Fruit fly (Drosophila melanogaster) whole organism, embryonic: ENCODE measurements around the gene Cnot4.

Experiments used
- Antp ChIP-seq: fragments of 200-800 bp; sonication (Bioruptor generic); optimal IDR thresholded peaks from 3 replicates; lab custom pipeline; 2016; ENCODE audit warnings: missing biosample characterization, missing genetic modification characterization
- Awh ChIP-seq: fragments of 200-800 bp; sonication (Bioruptor generic); IDR thresholded peaks from 2 replicates; pipeline ENCODE4, ENCODE4 v1.3.6; 2022; ENCODE audit warnings: missing biosample characterization, missing genetic modification characterization
- CG1024 ChIP-seq: fragments of 200-800 bp; sonication (Bioruptor generic); IDR thresholded peaks from 2 replicates; pipeline ENCODE4 v1.3.6; 2022; ENCODE audit warnings: missing biosample characterization, missing genetic modification characterization
- CG1602 ChIP-seq: fragments of 200-800 bp; sonication (Bioruptor generic); optimal IDR thresholded peaks from 3 replicates; lab custom pipeline; 2016; ENCODE audit warnings: missing biosample characterization, missing genetic modification characterization
- CG1647 ChIP-seq: fragments of 200-800 bp; sonication (Bioruptor generic); optimal IDR thresholded peaks from 3 replicates; lab custom pipeline; 2016; ENCODE audit warnings: missing biosample characterization, missing genetic modification characterization
- CG2712 ChIP-seq: fragments of 200-800 bp; optimal IDR thresholded peaks from 3 replicates; lab custom pipeline; 2019; ENCODE audit warnings: missing biosample characterization, mild to moderate bottlenecking, missing genetic modification characterization, moderate library complexity
- CG30403 ChIP-seq: fragments of 200-800 bp; sonication (Bioruptor generic); optimal IDR thresholded peaks from 3 replicates; lab custom pipeline; 2016; ENCODE audit warnings: missing biosample characterization, missing genetic modification characterization
- CG30431 ChIP-seq: fragments of 200-800 bp; sonication (Bioruptor generic); optimal IDR thresholded peaks from 2 replicates; lab custom pipeline; 2017; ENCODE audit warnings: missing biosample characterization, missing genetic modification characterization
- CG33557 ChIP-seq: fragments of 200-800 bp; sonication (Bioruptor generic); optimal IDR thresholded peaks from 2 replicates; lab custom pipeline; 2019; ENCODE audit warnings: missing biosample characterization, mild to moderate bottlenecking, missing genetic modification characterization, moderate library complexity
- CG3838 ChIP-seq: fragments of 200-800 bp; sonication (Bioruptor generic); optimal IDR thresholded peaks from 3 replicates; lab custom pipeline; 2016; ENCODE audit warnings: missing biosample characterization, missing genetic modification characterization
- CG3995 ChIP-seq: fragments of 200-800 bp; sonication (Bioruptor generic); optimal IDR thresholded peaks from 3 replicates; lab custom pipeline; 2016; ENCODE audit warnings: missing biosample characterization, missing genetic modification characterization
- CG4328 ChIP-seq: fragments of 200-800 bp; sonication (Bioruptor generic); optimal IDR thresholded peaks from 3 replicates; lab custom pipeline; 2017; ENCODE audit warnings: missing biosample characterization, missing genetic modification reagents, missing genetic modification characterization
- CG6272 ChIP-seq: fragments of 200-800 bp; sonication (Bioruptor generic); IDR thresholded peaks from 2 replicates; pipeline ENCODE4 v1.3.6; 2022; ENCODE audit warnings: missing biosample characterization, missing genetic modification characterization
- CG8281 ChIP-seq: fragments of 200-800 bp; sonication (Bioruptor generic); optimal IDR thresholded peaks from 2 replicates; lab custom pipeline; 2018; ENCODE audit warnings: missing biosample characterization, mild to moderate bottlenecking, missing genetic modification characterization, moderate library complexity
- CG8290 ChIP-seq, 3 experiments: fragments of 200-800 bp; sonication (Bioruptor generic); optimal IDR thresholded peaks; 2 replicates each; lab custom pipeline; 2016 to 2019; ENCODE audit warnings: missing biosample characterization in 3 of 3, missing genetic modification characterization in 3 of 3, mild to moderate bottlenecking in 2 of 3, moderate library complexity in 1 of 3
- CG8944 ChIP-seq: fragments of 200-800 bp; sonication (Bioruptor generic); optimal IDR thresholded peaks from 3 replicates; lab custom pipeline; 2016; ENCODE audit warnings: missing biosample characterization, missing genetic modification characterization
- D ChIP-seq, 2 experiments: fragments of 200-800 bp in 1 of 2; fragments of >200 bp in 1 of 2; sonication (Bioruptor generic) in 1 of 2; optimal IDR thresholded peaks; 2 replicates in 1 of 2; 3 replicates in 1 of 2; lab custom pipeline; 2017; ENCODE audit warnings: mild to moderate bottlenecking in 1 of 2, missing biosample characterization in 1 of 2, missing genetic modification characterization in 1 of 2, missing genetic modification reagents in 1 of 2
- Eip74EF ChIP-seq, 2 experiments: fragments of 200-800 bp in 1 of 2; fragments of >200 bp in 1 of 2; sonication (Bioruptor generic) in 1 of 2; optimal IDR thresholded peaks; 2 replicates each; lab custom pipeline; 2017 to 2019; ENCODE audit warnings: missing biosample characterization in 2 of 2, missing genetic modification characterization in 2 of 2, mild to moderate bottlenecking in 1 of 2, moderate library complexity in 1 of 2
- Fer2 ChIP-seq: fragments of 200-800 bp; sonication (Bioruptor generic); optimal IDR thresholded peaks from 2 replicates; lab custom pipeline; 2018; ENCODE audit warnings: missing biosample characterization, mild to moderate bottlenecking, missing genetic modification characterization, moderate library complexity
- Gug ChIP-seq: fragments of 200-800 bp; sonication (Bioruptor generic); IDR thresholded peaks from 4 replicates; pipeline ENCODE4 v1.3.6; 2022; ENCODE audit warnings: missing biosample characterization, missing genetic modification characterization
- HHEX ChIP-seq: fragments of 200-800 bp; sonication (Bioruptor generic); optimal IDR thresholded peaks from 3 replicates; lab custom pipeline; 2017; ENCODE audit warnings: missing biosample characterization, mild to moderate bottlenecking, missing genetic modification characterization, missing genetic modification reagents
- HLH3B ChIP-seq: fragments of 200-800 bp; sonication (Bioruptor generic); IDR thresholded peaks from 2 replicates; pipeline ENCODE4 v1.3.6; 2022; ENCODE audit warnings: missing biosample characterization, missing genetic modification characterization
- Hand ChIP-seq: fragments of 200-800 bp; sonication (Bioruptor generic); optimal IDR thresholded peaks from 2 replicates; lab custom pipeline; 2017; ENCODE audit warnings: mild to moderate bottlenecking, missing biosample characterization, missing genetic modification reagents, missing genetic modification characterization
- Hmx ChIP-seq: fragments of 200-800 bp; sonication (Bioruptor generic); optimal IDR thresholded peaks from 2 replicates; lab custom pipeline; 2016; ENCODE audit warnings: missing biosample characterization, missing genetic modification characterization
- Meics ChIP-seq: fragments of 200-800 bp; sonication (Bioruptor generic); optimal IDR thresholded peaks from 2 replicates; lab custom pipeline; 2017; ENCODE audit warnings: missing biosample characterization, mild to moderate bottlenecking, missing genetic modification characterization
- Myb ChIP-seq: fragments of 200-800 bp; sonication (Bioruptor generic); optimal IDR thresholded peaks from 2 replicates; lab custom pipeline; 2016; ENCODE audit warnings: missing biosample characterization, missing genetic modification characterization
- Spps ChIP-seq: fragments of 200-800 bp; sonication (Bioruptor generic); optimal IDR thresholded peaks from 2 replicates; lab custom pipeline; 2018; ENCODE audit warnings: missing biosample characterization, mild to moderate bottlenecking, missing genetic modification characterization
- Vsx1 ChIP-seq: fragments of 200-800 bp; sonication (Bioruptor generic); optimal IDR thresholded peaks from 2 replicates; lab custom pipeline; 2017; ENCODE audit warnings: missing biosample characterization, mild to moderate bottlenecking, missing genetic modification characterization, missing genetic modification reagents
- ash1 ChIP-seq: fragments of 200-800 bp; sonication (Bioruptor generic); optimal IDR thresholded peaks from 2 replicates; lab custom pipeline; 2018; ENCODE audit warnings: missing biosample characterization, mild to moderate bottlenecking, missing genetic modification characterization
- chn ChIP-seq: fragments of 200-800 bp; sonication (Bioruptor generic); optimal IDR thresholded peaks from 2 replicates; lab custom pipeline; 2016; ENCODE audit warnings: missing biosample characterization, missing genetic modification characterization
- ci ChIP-seq: fragments of 200-800 bp; sonication (Bioruptor generic); IDR thresholded peaks from 3 replicates; pipeline ENCODE4 v1.3.6; 2022; ENCODE audit warnings: missing biosample characterization, missing genetic modification characterization
- crol ChIP-seq: fragments of 200-800 bp; sonication (Bioruptor generic); IDR thresholded peaks from 2 replicates; pipeline ENCODE4 v1.3.6; 2022; ENCODE audit warnings: missing biosample characterization, missing genetic modification characterization
- dimm ChIP-seq: fragments of 200-800 bp; sonication (Bioruptor generic); IDR thresholded peaks from 2 replicates; pipeline ENCODE4 v1.3.6; 2022; ENCODE audit warnings: missing biosample characterization, missing genetic modification characterization
- esg ChIP-seq: fragments of 200-800 bp; sonication (Bioruptor generic); conservative IDR thresholded peaks from 2 replicates; pipeline ENCODE4 v1.3.6; 2022; ENCODE audit warnings: missing biosample characterization, missing genetic modification characterization
- eve ChIP-seq, 2 experiments: fragments of >200 bp; optimal IDR thresholded peaks; 2 replicates each; lab custom pipeline; 2017; ENCODE audit warnings: missing biosample characterization in 2 of 2, missing genetic modification characterization in 2 of 2
- eyg ChIP-seq: fragments of 200-800 bp; sonication (Bioruptor generic); optimal IDR thresholded peaks from 3 replicates; lab custom pipeline; 2016; ENCODE audit warnings: missing biosample characterization, missing genetic modification characterization
- gsb-n ChIP-seq: fragments of 200-800 bp; sonication (Bioruptor generic); optimal IDR thresholded peaks from 3 replicates; lab custom pipeline; 2018; ENCODE audit warnings: missing biosample characterization, mild to moderate bottlenecking, missing genetic modification characterization
- kay ChIP-seq: fragments of 200-800 bp; sonication (Bioruptor generic); optimal IDR thresholded peaks from 2 replicates; lab custom pipeline; 2016; ENCODE audit warnings: missing biosample characterization, missing genetic modification characterization
- maf-S ChIP-seq: fragments of 200-800 bp; sonication (Bioruptor generic); optimal IDR thresholded peaks from 2 replicates; lab custom pipeline; 2016; ENCODE audit warnings: missing biosample characterization, missing genetic modification characterization
- nau ChIP-seq: fragments of 200-800 bp; sonication (Bioruptor generic); optimal IDR thresholded peaks from 3 replicates; lab custom pipeline; 2017; ENCODE audit warnings: missing biosample characterization, mild to moderate bottlenecking, missing genetic modification characterization, missing genetic modification reagents
- nerfin-1 ChIP-seq: fragments of 200-800 bp; sonication (Bioruptor generic); optimal IDR thresholded peaks from 3 replicates; lab custom pipeline; 2019; ENCODE audit warnings: missing biosample characterization, mild to moderate bottlenecking, missing genetic modification characterization, moderate library complexity
- oc ChIP-seq: fragments of 200-800 bp; sonication (Bioruptor generic); optimal IDR thresholded peaks from 2 replicates; lab custom pipeline; 2018; ENCODE audit warnings: missing biosample characterization, mild to moderate bottlenecking, missing genetic modification characterization, moderate library complexity
- pfk ChIP-seq: fragments of 200-800 bp; sonication (Bioruptor generic); optimal IDR thresholded peaks from 2 replicates; lab custom pipeline; 2018; ENCODE audit warnings: missing biosample characterization, mild to moderate bottlenecking, missing genetic modification characterization, moderate library complexity
- slou ChIP-seq: fragments of 200-800 bp; sonication (Bioruptor generic); optimal IDR thresholded peaks from 3 replicates; lab custom pipeline; 2016; ENCODE audit warnings: missing biosample characterization, missing genetic modification characterization
- twi ChIP-seq: fragments of 200-800 bp; optimal IDR thresholded peaks from 2 replicates; lab custom pipeline; 2019; ENCODE audit warnings: missing biosample characterization, mild to moderate bottlenecking, missing genetic modification characterization, moderate library complexity
- unpg ChIP-seq: fragments of 200-800 bp; sonication (Bioruptor generic); optimal IDR thresholded peaks from 3 replicates; lab custom pipeline; 2018; ENCODE audit warnings: missing biosample characterization, mild to moderate bottlenecking, missing genetic modification characterization, moderate library complexity
- zf30C ChIP-seq: fragments of 200-800 bp; sonication (Bioruptor generic); optimal IDR thresholded peaks from 3 replicates; lab custom pipeline; 2018; ENCODE audit warnings: missing biosample characterization, mild to moderate bottlenecking, missing genetic modification characterization

Cnot4 gene

dm6 chr2L:10408122-10408576 lies 11.6 kb downstream of the Cnot4 start, which contains the start of the genes Ip259 and RpS27A (continued):
- TF ChIP-seq slou (GFP tag; lab: Kevin White, UChicago) (peak; percentile 77), Eip74EF (GFP tag; optimal IDR thresholded peaks at IDR 0.05; lab: Kevin White, UChicago) (peak in 1 of 2 experiments; percentile 64), crol (no peak), CG1602 (peak; percentile 24), Gug (GFP tag; lab: Robert Waterston, UW) (no peak; the same call in 3 of the 4 replicates), Hand (GFP tag; lab: Kevin White, UChicago) (peak; percentile 25), eyg (GFP tag; lab: Kevin White, UChicago) (peak; percentile 41), oc (no peak), Meics (GFP tag; lab: Kevin White, UChicago) (peak; percentile 91), dimm (GFP tag; lab: Robert Waterston, UW) (no peak), Hmx (GFP tag; lab: Kevin White, UChicago) (peak; percentile 6), gsb-n (tag; lab: Kevin White, UChicago) (peak; percentile 67), CG1647 (GFP tag; lab: Kevin White, UChicago) (peak; percentile 64), ash1 (GFP tag; lab: Kevin White, UChicago) (no peak), Awh (GFP tag; lab: Robert Waterston, UW) (peak; percentile 75), CG8290 (GFP tag; optimal IDR thresholded peaks at IDR 0.05; lab: Kevin White, UChicago) (peak; percentile 74), CG8290 (tag; optimal IDR thresholded peaks at IDR 0.05; lab: Kevin White, UChicago) (peak in 1 of 2 experiments; percentile 63), eve (GFP tag; optimal IDR thresholded peaks at IDR 0.05; lab: Kevin White, UChicago) (peak in 1 of 2 experiments; percentile 77), CG3995 (GFP tag; lab: Kevin White, UChicago) (peak; percentile 60), Myb (GFP tag; lab: Kevin White, UChicago) (peak; percentile 42), nau (peak; percentile 69), Antp (peak; percentile 61), kay (GFP tag; lab: Kevin White, UChicago) (no peak), CG8281 (tag; lab: Kevin White, UChicago) (peak; percentile 47), zf30C (GFP tag; lab: Kevin White, UChicago) (no peak), Fer2 (tag; lab: Kevin White, UChicago) (peak; percentile 62), HLH3B (peak; percentile 73; the same call in 1 of the 2 replicates), nerfin-1 (tag; lab: Kevin White, UChicago) (peak; percentile 59), Spps (tag; lab: Kevin White, UChicago) (peak; percentile 21), twi (tag; lab: Kevin White, UChicago) (peak; percentile 46), pfk (GFP tag; lab: Kevin White, UChicago) (peak; percentile 96), CG1024 (peak; percentile 98)
- TF ChIP-seq, all 482 proteins: peak for 325

DNA sequence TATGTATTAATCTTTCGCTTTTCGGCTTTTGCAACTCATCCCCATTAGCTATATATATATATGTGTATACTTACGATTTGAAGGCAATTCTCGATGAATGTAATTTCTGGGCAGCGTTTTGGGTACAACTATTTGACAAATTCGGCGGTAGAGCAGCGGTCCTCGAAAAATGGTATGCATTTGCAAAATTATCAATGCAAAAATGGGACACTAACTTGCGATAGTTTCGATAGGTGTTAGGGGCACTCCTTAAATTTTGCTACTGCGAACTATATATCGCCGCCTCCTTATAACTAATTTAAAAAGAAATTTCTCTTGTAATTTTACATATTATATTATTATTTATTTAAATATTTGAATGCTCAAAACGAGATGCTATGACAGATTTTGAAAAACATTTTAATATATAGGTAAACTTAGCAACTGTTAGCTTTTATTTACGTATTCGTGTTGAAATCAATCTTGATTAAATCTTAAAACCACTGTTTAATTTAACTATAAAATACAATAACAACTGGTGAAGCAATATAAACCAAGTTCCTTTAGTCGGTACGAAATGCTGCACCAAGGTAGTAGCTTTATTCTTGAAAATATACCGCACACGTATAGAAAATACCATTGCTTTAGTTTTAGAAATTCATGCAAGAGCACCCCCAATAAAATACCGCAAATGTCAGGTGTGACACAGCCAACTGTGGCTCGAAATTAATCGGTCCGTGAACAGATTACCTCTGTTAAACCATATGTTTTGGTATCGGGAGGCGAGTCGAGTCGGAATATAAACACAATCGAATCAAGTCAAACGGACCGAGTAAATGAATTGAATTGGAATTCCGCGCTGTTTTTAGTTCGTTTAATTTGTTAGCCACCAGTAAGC lies 17.0 kb downstream of the Cnot4 start, which contains the start of the genes CG5355 and Klp31E:
CG5355 (minus strand) TSS at position 213 of the 877 bp plus-strand sequence.
Klp31E (plus strand) TSS at position 767 of the 877 bp plus-strand sequence.
- TF ChIP-seq CG30431 (GFP tag; lab: Kevin White, UChicago) (peak; percentile 26), D (optimal IDR thresholded peaks at IDR 0.05; lab: Kevin White, UChicago) (no peak), D (GFP tag; optimal IDR thresholded peaks at IDR 0.05; lab: Kevin White, UChicago) (peak; percentile 66), CG30403 (GFP tag; lab: Kevin White, UChicago) (peak; percentile 79), maf-S (GFP tag; lab: Kevin White, UChicago) (peak; percentile 56), CG4328 (GFP tag; lab: Kevin White, UChicago) (peak; percentile 69), Vsx1 (GFP tag; lab: Kevin White, UChicago) (no peak), ci (GFP tag; lab: Robert Waterston, UW) (peak; percentile 59; the same call in 2 of the 3 replicates), CG8944 (peak; percentile 41), CG2712 (tag; lab: Kevin White, UChicago) (peak; percentile 85), chn (GFP tag; lab: Kevin White, UChicago) (peak; percentile 41), esg (GFP tag; lab: Robert Waterston, UW) (peak; percentile 58), HHEX (peak; percentile 54), CG33557 (GFP tag; lab: Kevin White, UChicago) (peak; percentile 76), CG6272 (GFP tag; lab: Robert Waterston, UW) (no peak; the same call in none of the 2 replicates), unpg (GFP tag; lab: Kevin White, UChicago) (peak; percentile 48), CG1602 (peak; percentile 68), CG3838 (no peak)
